Worm (Caenorhabditis elegans): ENCODE measurements around the gene fbf-1.

- TF ChIP-seq T22C8.4 (GFP tag; IDR thresholded peaks at IDR 0.05): no peak
- no peak for TF ChIP-seq flt-1 (GFP tag; IDR thresholded peaks at IDR 0.05)
- no peak for TF ChIP-seq klf-2 (GFP tag; conservative IDR thresholded peaks at IDR 0.05)
Observed at ce11 chrII:6103986-6104385, 23.3 kb upstream of the fbf-1 start.

Measured in whole organism, midembryonic.